Worm (Caenorhabditis elegans) whole organism, L4/young adult: ENCODE results near the gene ZK1248.19.

Source experiments
- W03F9.2 ChIP-seq: fragments of 150-350 bp; optimal IDR thresholded peaks from 2 replicates; lab custom pipeline; 2014; ENCODE audit warnings: missing biosample characterization, missing genetic modification characterization
- him-1 ChIP-seq: sonication (generic microtip); optimal IDR thresholded peaks from 2 replicates; lab custom pipeline; 2016; ENCODE audit warnings: missing genotype, missing genetic modification reagents, missing genetic modification characterization, missing compliant biosample characterization

DNA sequence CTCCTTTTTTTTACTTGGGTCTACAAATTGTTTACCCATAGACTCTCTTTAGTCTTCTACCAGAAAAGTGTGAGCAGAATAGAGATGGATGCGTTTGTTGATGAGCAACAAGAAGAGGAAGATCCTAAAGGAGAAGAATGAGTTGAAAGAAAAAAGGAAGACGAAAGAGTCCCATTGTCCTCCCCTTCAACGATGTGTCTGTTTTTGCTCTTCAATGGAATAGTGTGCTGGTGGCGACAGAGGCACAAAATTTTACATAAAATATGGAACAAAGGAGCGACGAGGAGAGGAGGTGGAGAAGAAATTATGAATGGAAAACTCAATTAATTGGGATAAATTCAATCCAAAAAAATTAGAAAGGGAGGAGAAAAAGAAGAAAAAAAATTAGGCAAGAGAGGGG lies 21.4 kb upstream of the ZK1248.19 start:
- TF ChIP-seq him-1 (tag; lab: Kevin White, UChicago) (no peak), W03F9.2 (tag; lab: Kevin White, UChicago) (no peak)
